Worm (Caenorhabditis elegans): Measurements from ENCODE around the gene srh-303.

DNA sequence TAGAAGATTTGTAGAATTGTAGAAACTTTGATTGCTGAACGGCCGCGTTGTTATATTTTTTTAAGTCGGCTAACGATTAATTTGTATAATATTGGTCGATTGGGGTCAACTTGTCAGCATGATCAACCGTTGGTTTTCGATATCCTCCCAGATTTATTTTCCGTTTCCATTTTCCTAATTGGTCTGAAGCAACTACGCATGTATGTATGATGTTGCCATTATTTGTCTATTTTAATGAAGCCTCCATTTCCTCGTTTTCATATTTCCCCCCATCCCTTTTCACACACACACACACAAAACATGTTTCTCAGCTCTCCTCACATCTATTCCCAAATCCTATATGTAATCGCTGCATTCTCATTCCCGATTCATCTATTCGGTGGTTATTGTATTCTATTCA, 30.9 kb upstream of the srh-303 start, which contains the start of gene srh-287:
- TF ChIP-seq mep-1 (tag; optimal IDR thresholded peaks at IDR 0.05) (no peak), unc-39 (tag; optimal IDR thresholded peaks at IDR 0.05) (no peak), elt-3 (tag; optimal IDR thresholded peaks at IDR 0.05) (no peak), mab-5 (tag; optimal IDR thresholded peaks at IDR 0.05) (no peak), pha-4 (tag; optimal IDR thresholded peaks at IDR 0.05) (no peak), ztf-11 (tag; optimal IDR thresholded peaks at IDR 0.05) (no peak)

Measured in whole organism, mixed stage, embryonic.